Fruit fly (Drosophila melanogaster) whole organism, embryonic: Measurements from ENCODE around the gene SelG.

Experiments
- CG10321 ChIP-seq: fragments of 200-800 bp; sonication (Bioruptor generic); IDR thresholded peaks from 2 replicates; pipeline ENCODE4 v1.3.6; 2022; ENCODE audit warnings: missing biosample characterization, missing genetic modification characterization
- CG10543 ChIP-seq: fragments of 200-800 bp; sonication (Bioruptor generic); optimal IDR thresholded peaks from 3 replicates; lab custom pipeline; 2017; ENCODE audit warnings: missing biosample characterization, mild to moderate bottlenecking, missing genetic modification characterization, moderate library complexity
- CG11398 ChIP-seq: fragments of 200-800 bp; sonication (Bioruptor generic); optimal IDR thresholded peaks from 2 replicates; lab custom pipeline; 2016; ENCODE audit warnings: missing biosample characterization, missing genetic modification characterization
- CG12071 ChIP-seq: fragments of 200-800 bp; sonication (Bioruptor generic); optimal IDR thresholded peaks from 3 replicates; lab custom pipeline; 2018; ENCODE audit warnings: missing biosample characterization, mild to moderate bottlenecking, missing genetic modification characterization
- CG12769 ChIP-seq: fragments of 200-800 bp; sonication (Bioruptor generic); optimal IDR thresholded peaks from 2 replicates; lab custom pipeline; 2019; ENCODE audit warnings: missing biosample characterization, mild to moderate bottlenecking, missing genetic modification characterization, moderate library complexity
- CG14014 ChIP-seq: fragments of 200-800 bp; sonication (Bioruptor generic); IDR thresholded peaks from 2 replicates; pipeline ENCODE4 v1.3.6; 2022; ENCODE audit warnings: missing biosample characterization, missing genetic modification characterization
- CG1529 ChIP-seq: fragments of 200-800 bp; sonication (Bioruptor generic); optimal IDR thresholded peaks from 3 replicates; lab custom pipeline; 2018; ENCODE audit warnings: missing biosample characterization, missing genetic modification characterization
- CG16863 ChIP-seq: fragments of 200-800 bp; sonication (Bioruptor generic); optimal IDR thresholded peaks from 3 replicates; lab custom pipeline; 2016; ENCODE audit warnings: missing biosample characterization, missing genetic modification characterization
- CG2678 ChIP-seq: fragments of 200-800 bp; sonication (Bioruptor generic); optimal IDR thresholded peaks from 3 replicates; lab custom pipeline; 2019; ENCODE audit warnings: missing biosample characterization, mild to moderate bottlenecking, missing genetic modification characterization, moderate library complexity
- CG30403 ChIP-seq: fragments of 200-800 bp; sonication (Bioruptor generic); optimal IDR thresholded peaks from 3 replicates; lab custom pipeline; 2016; ENCODE audit warnings: missing biosample characterization, missing genetic modification characterization
- CG31441 ChIP-seq: fragments of 200-800 bp; sonication (Bioruptor generic); IDR thresholded peaks from 2 replicates; pipeline ENCODE4 v1.3.6; 2022; ENCODE audit warnings: missing biosample characterization, missing genetic modification characterization
- CG43689 ChIP-seq: fragments of 200-800 bp; sonication (Bioruptor generic); IDR thresholded peaks from 2 replicates; pipeline ENCODE4 v1.3.6; 2022; ENCODE audit warnings: missing biosample characterization, missing genetic modification characterization
- CG5180 ChIP-seq: fragments of 200-800 bp; sonication (Bioruptor generic); optimal IDR thresholded peaks from 3 replicates; lab custom pipeline; 2017; ENCODE audit warnings: missing biosample characterization, missing genetic modification characterization, mild to moderate bottlenecking, moderate library complexity, missing genetic modification reagents
- CG6254 ChIP-seq: fragments of 200-800 bp; sonication (Bioruptor generic); optimal IDR thresholded peaks from 3 replicates; lab custom pipeline; 2017; ENCODE audit warnings: mild to moderate bottlenecking, missing biosample characterization, missing genetic modification reagents, missing genetic modification characterization
- CG6272 ChIP-seq: fragments of 200-800 bp; sonication (Bioruptor generic); IDR thresholded peaks from 2 replicates; pipeline ENCODE4 v1.3.6; 2022; ENCODE audit warnings: missing biosample characterization, missing genetic modification characterization
- CG6654 ChIP-seq: fragments of 200-800 bp; sonication (Bioruptor generic); optimal IDR thresholded peaks from 2 replicates; lab custom pipeline; 2017; ENCODE audit warnings: missing biosample characterization, mild to moderate bottlenecking, missing genetic modification characterization
- CG8290 ChIP-seq, 3 experiments: fragments of 200-800 bp; sonication (Bioruptor generic); optimal IDR thresholded peaks; 2 replicates each; lab custom pipeline; 2016 to 2019; ENCODE audit warnings: missing biosample characterization in 3 of 3, missing genetic modification characterization in 3 of 3, mild to moderate bottlenecking in 2 of 3, moderate library complexity in 1 of 3
- GATAe ChIP-seq: fragments of 200-800 bp; sonication (Bioruptor generic); conservative IDR thresholded peaks from 2 replicates; pipeline ENCODE4 v1.3.6; 2022; ENCODE audit warnings: missing biosample characterization, missing genetic modification characterization
- Hr78 ChIP-seq, 2 experiments: fragments of 200-800 bp in 1 of 2; fragments of >200 bp in 1 of 2; sonication (Bioruptor generic) in 1 of 2; optimal IDR thresholded peaks; 2 replicates each; lab custom pipeline; 2017 to 2019; ENCODE audit warnings: missing biosample characterization in 2 of 2, missing genetic modification characterization in 2 of 2, mild to moderate bottlenecking in 1 of 2, moderate library complexity in 1 of 2
- MESR4 ChIP-seq: fragments of 200-800 bp; sonication (Bioruptor generic); optimal IDR thresholded peaks from 2 replicates; lab custom pipeline; 2018; ENCODE audit warnings: missing biosample characterization, mild to moderate bottlenecking, missing genetic modification characterization, moderate library complexity
- Mad ChIP-seq: fragments of 200-800 bp; sonication (Bioruptor generic); optimal IDR thresholded peaks from 2 replicates; lab custom pipeline; 2016; ENCODE audit warnings: missing biosample characterization, missing genetic modification characterization
- Mes4 ChIP-seq: fragments of 200-800 bp; sonication (Bioruptor generic); optimal IDR thresholded peaks from 2 replicates; lab custom pipeline; 2016; ENCODE audit warnings: missing biosample characterization, missing genetic modification characterization
- NK7.1 ChIP-seq: fragments of 200-800 bp; sonication (Bioruptor generic); optimal IDR thresholded peaks from 3 replicates; lab custom pipeline; 2016; ENCODE audit warnings: missing biosample characterization, missing genetic modification characterization
- Neu2 ChIP-seq: fragments of 200-800 bp; sonication (Bioruptor generic); optimal IDR thresholded peaks from 3 replicates; lab custom pipeline; 2016; ENCODE audit warnings: missing biosample characterization, missing genetic modification characterization, borderline replicate concordance
- NfI ChIP-seq: fragments of 200-800 bp; sonication (Bioruptor generic); optimal IDR thresholded peaks from 3 replicates; lab custom pipeline; 2018; ENCODE audit warnings: missing biosample characterization, mild to moderate bottlenecking, missing genetic modification characterization, moderate library complexity
- Optix ChIP-seq: fragments of 200-800 bp; sonication (Bioruptor generic); IDR thresholded peaks from 3 replicates; pipeline ENCODE4 v1.3.6; 2022; ENCODE audit warnings: missing biosample characterization, missing genetic modification characterization
- Rx ChIP-seq: fragments of 200-800 bp; sonication (Bioruptor generic); IDR thresholded peaks from 2 replicates; pipeline ENCODE4 v1.3.6; 2022; ENCODE audit warnings: missing biosample characterization, missing genetic modification characterization
- Side ChIP-seq: fragments of 200-800 bp; sonication (Bioruptor generic); optimal IDR thresholded peaks from 2 replicates; lab custom pipeline; 2016; ENCODE audit warnings: missing biosample characterization, missing genetic modification characterization
- Sin3A ChIP-seq: fragments of >200 bp; optimal IDR thresholded peaks from 2 replicates; lab custom pipeline; 2018
- Sry-β ChIP-seq: fragments of 200-800 bp; sonication (Bioruptor generic); optimal IDR thresholded peaks from 2 replicates; lab custom pipeline; 2018; ENCODE audit warnings: missing biosample characterization, mild to moderate bottlenecking, missing genetic modification characterization, moderate library complexity
- Xbp1 ChIP-seq: fragments of 200-800 bp; sonication (Bioruptor generic); optimal IDR thresholded peaks from 3 replicates; lab custom pipeline; 2016; ENCODE audit warnings: missing biosample characterization, mild to moderate bottlenecking, missing genetic modification characterization
- dysf ChIP-seq: fragments of 200-800 bp; sonication (Bioruptor generic); IDR thresholded peaks from 3 replicates; pipeline ENCODE4 v1.3.6; 2022; ENCODE audit warnings: missing biosample characterization, missing genetic modification characterization
- fd102C ChIP-seq: fragments of 200-800 bp; sonication (Bioruptor generic); optimal IDR thresholded peaks from 2 replicates; lab custom pipeline; 2018; ENCODE audit warnings: missing biosample characterization, mild to moderate bottlenecking, missing genetic modification characterization, moderate library complexity
- fd64A ChIP-seq: fragments of 200-800 bp; sonication (Bioruptor generic); optimal IDR thresholded peaks from 3 replicates; lab custom pipeline; 2018; ENCODE audit warnings: missing biosample characterization, mild to moderate bottlenecking, missing genetic modification characterization
- gcm ChIP-seq: fragments of 200-800 bp; sonication (Bioruptor generic); optimal IDR thresholded peaks from 2 replicates; lab custom pipeline; 2019; ENCODE audit warnings: missing biosample characterization, mild to moderate bottlenecking, missing genetic modification characterization, moderate library complexity
- hb ChIP-seq: fragments of 200-800 bp; sonication (Bioruptor generic); IDR thresholded peaks from 3 replicates; pipeline ENCODE4 v1.3.6; 2022; ENCODE audit warnings: missing biosample characterization, missing genetic modification characterization; ENCODE audit not compliant: partially characterized antibody
- hkb ChIP-seq, 2 experiments: fragments of 200-800 bp in 1 of 2; fragments of >200 bp in 1 of 2; sonication (Bioruptor generic) in 1 of 2; IDR thresholded peaks in 1 of 2; optimal IDR thresholded peaks in 1 of 2; 2 replicates each; pipeline versions ENCODE4 v1.3.6 to Lab custom; 2017 to 2022; ENCODE audit warnings: missing biosample characterization in 1 of 2, missing genetic modification characterization in 1 of 2
- ken ChIP-seq: fragments of 200-800 bp; sonication (Bioruptor generic); IDR thresholded peaks from 3 replicates; pipeline ENCODE4 v1.3.6; 2022; ENCODE audit warnings: missing biosample characterization, missing genetic modification characterization
- nom ChIP-seq: fragments of 200-800 bp; sonication (Bioruptor generic); optimal IDR thresholded peaks from 2 replicates; lab custom pipeline; 2017; ENCODE audit warnings: missing biosample characterization, missing genetic modification characterization, mild to moderate bottlenecking, moderate library complexity, missing genetic modification reagents
- odd ChIP-seq: fragments of 200-800 bp; sonication (Bioruptor generic); optimal IDR thresholded peaks from 2 replicates; lab custom pipeline; 2017; ENCODE audit warnings: missing biosample characterization, mild to moderate bottlenecking, missing genetic modification characterization
- org-1 ChIP-seq: fragments of 200-800 bp; sonication (Bioruptor generic); optimal IDR thresholded peaks from 2 replicates; lab custom pipeline; 2017; ENCODE audit warnings: missing biosample characterization, missing genetic modification characterization
- p53 ChIP-seq: fragments of 200-800 bp; sonication (Bioruptor generic); optimal IDR thresholded peaks from 2 replicates; lab custom pipeline; 2016; ENCODE audit warnings: missing biosample characterization, missing genetic modification characterization
- shn ChIP-seq: fragments of 200-800 bp; sonication (Bioruptor generic); optimal IDR thresholded peaks from 3 replicates; lab custom pipeline; 2016; ENCODE audit warnings: missing biosample characterization, missing genetic modification characterization
- sisA ChIP-seq: fragments of 200-800 bp; sonication (Bioruptor generic); IDR thresholded peaks from 2 replicates; pipeline ENCODE4 v1.3.6; 2022; ENCODE audit warnings: missing biosample characterization, missing genetic modification characterization
- sqz ChIP-seq: fragments of 200-800 bp; sonication (Bioruptor generic); optimal IDR thresholded peaks from 3 replicates; lab custom pipeline; 2018; ENCODE audit warnings: missing biosample characterization, mild to moderate bottlenecking, missing genetic modification characterization
- tup ChIP-seq: fragments of 200-800 bp; sonication (Bioruptor generic); optimal IDR thresholded peaks from 2 replicates; lab custom pipeline; 2016; ENCODE audit warnings: missing biosample characterization, mild to moderate bottlenecking, missing genetic modification characterization, moderate library complexity
- vvl ChIP-seq: fragments of 200-800 bp; sonication (Bioruptor generic); IDR thresholded peaks from 2 replicates; pipeline ENCODE4 v1.3.6; 2022; ENCODE audit warnings: missing biosample characterization, missing genetic modification characterization
- wor ChIP-seq: fragments of 200-800 bp; sonication (Bioruptor generic); IDR thresholded peaks from 2 replicates; pipeline ENCODE4 v1.3.6; 2022; ENCODE audit warnings: missing biosample characterization, missing genetic modification characterization
- yki ChIP-seq: fragments of >200 bp; optimal IDR thresholded peaks from 3 replicates; lab custom pipeline; 2018
- z ChIP-seq: fragments of 200-800 bp; sonication (Bioruptor generic); IDR thresholded peaks from 3 replicates; pipeline ENCODE4 v1.3.6; 2022; ENCODE audit warnings: missing biosample characterization, missing genetic modification characterization

The SelG gene

dm6 chrX:11917056-11917633 lies 30.1 kb downstream of the SelG start, which contains the start of gene pot (continued):
- TF ChIP-seq wor (GFP tag; lab: Robert Waterston, UW) = no peak
- TF ChIP-seq gcm (GFP tag; lab: Kevin White, UChicago) = no peak
- TF ChIP-seq Optix (GFP tag; lab: Robert Waterston, UW) = no peak
- TF ChIP-seq Sry-β (GFP tag; lab: Kevin White, UChicago) = peak; percentile 88
- no peak for TF ChIP-seq NK7.1 (GFP tag; lab: Kevin White, UChicago)
- no peak for TF ChIP-seq shn (GFP tag; lab: Kevin White, UChicago)
- peak; percentile 34; the same call in 1 of the 2 replicates for TF ChIP-seq vvl (GFP tag; lab: Robert Waterston, UW)
- no peak for TF ChIP-seq GATAe (GFP tag; lab: Robert Waterston, UW)
- TF ChIP-seq CG11398 = no peak
- TF ChIP-seq fd102C (GFP tag; lab: Kevin White, UChicago) = no peak
- TF ChIP-seq Sin3A (lab: Kevin White, UChicago) = no peak
- TF ChIP-seq org-1 = no peak
- no peak for TF ChIP-seq Hr78 (GFP tag; optimal IDR thresholded peaks at IDR 0.05; lab: Kevin White, UChicago)
- TF ChIP-seq tup = no peak
- TF ChIP-seq ken (GFP tag; lab: Robert Waterston, UW) = no peak
- peak; percentile 26 for TF ChIP-seq sqz (GFP tag; lab: Kevin White, UChicago)
- TF ChIP-seq CG30403 = no peak
- no peak for TF ChIP-seq CG6254 (GFP tag; lab: Kevin White, UChicago)
- TF ChIP-seq CG2678 (tag; lab: Kevin White, UChicago) = no peak
- TF ChIP-seq NfI = no peak
- TF ChIP-seq nom (GFP tag; lab: Kevin White, UChicago) = peak; percentile 7
- TF ChIP-seq CG16863 = no peak
- TF ChIP-seq CG8290 (GFP tag; optimal IDR thresholded peaks at IDR 0.05; lab: Kevin White, UChicago) = no peak
- peak in 1 of 2 experiments; percentile 47 for TF ChIP-seq CG8290 (tag; optimal IDR thresholded peaks at IDR 0.05; lab: Kevin White, UChicago)
- 0 out of 3 replicates have a peak, but pooled peaks have one; percentile 18 for TF ChIP-seq z
- no peak for TF ChIP-seq MESR4
- no peak for TF ChIP-seq sisA (GFP tag; lab: Robert Waterston, UW)
- no peak for TF ChIP-seq CG1529 (GFP tag; lab: Kevin White, UChicago)
- no peak for TF ChIP-seq CG31441 (GFP tag; lab: Robert Waterston, UW)
- no peak for TF ChIP-seq fd64A (GFP tag; lab: Kevin White, UChicago)
- TF ChIP-seq CG6272 (GFP tag; lab: Robert Waterston, UW) = no peak
- no peak for TF ChIP-seq Rx (GFP tag; lab: Robert Waterston, UW)
- no peak for TF ChIP-seq Neu2 (GFP tag; lab: Kevin White, UChicago)
- TF ChIP-seq CG5180 (GFP tag; lab: Kevin White, UChicago) = peak; percentile 84
- no peak for TF ChIP-seq Mes4 (GFP tag; lab: Kevin White, UChicago)
- TF ChIP-seq CG10543 (GFP tag; lab: Kevin White, UChicago) = peak; percentile 8
- no peak for TF ChIP-seq CG12071 (GFP tag; lab: Kevin White, UChicago)
- no peak for TF ChIP-seq CG43689 (GFP tag; lab: Robert Waterston, UW)
- no peak for TF ChIP-seq CG6654 (GFP tag; lab: Kevin White, UChicago)
- peak; percentile 46 for TF ChIP-seq CG12769 (tag; lab: Kevin White, UChicago)
- TF ChIP-seq CG10321 (GFP tag; lab: Robert Waterston, UW) = no peak
- TF ChIP-seq CG14014 = no peak
- TF ChIP-seq dysf (GFP tag; lab: Robert Waterston, UW) = no peak
- TF ChIP-seq odd (GFP tag; lab: Kevin White, UChicago) = no peak
- TF ChIP-seq Side = no peak
- no peak for TF ChIP-seq hkb (optimal IDR thresholded peaks at IDR 0.05; lab: Kevin White, UChicago)
- TF ChIP-seq hkb (GFP tag; IDR thresholded peaks at IDR 0.05; lab: Robert Waterston, UW) = 0 out of 2 replicates have a peak, but pooled peaks have one; percentile 21
- TF ChIP-seq p53 (GFP tag; lab: Kevin White, UChicago) = no peak
- no peak for TF ChIP-seq Mad (GFP tag; lab: Kevin White, UChicago)
- TF ChIP-seq hb (GFP tag; lab: Robert Waterston, UW) = no peak
- no peak for TF ChIP-seq yki (lab: Kevin White, UChicago)
- TF ChIP-seq Xbp1 = no peak
